Worm (Caenorhabditis elegans): ENCODE results near the gene Y57G11C.499.

The Y57G11C.499 gene

DNA sequence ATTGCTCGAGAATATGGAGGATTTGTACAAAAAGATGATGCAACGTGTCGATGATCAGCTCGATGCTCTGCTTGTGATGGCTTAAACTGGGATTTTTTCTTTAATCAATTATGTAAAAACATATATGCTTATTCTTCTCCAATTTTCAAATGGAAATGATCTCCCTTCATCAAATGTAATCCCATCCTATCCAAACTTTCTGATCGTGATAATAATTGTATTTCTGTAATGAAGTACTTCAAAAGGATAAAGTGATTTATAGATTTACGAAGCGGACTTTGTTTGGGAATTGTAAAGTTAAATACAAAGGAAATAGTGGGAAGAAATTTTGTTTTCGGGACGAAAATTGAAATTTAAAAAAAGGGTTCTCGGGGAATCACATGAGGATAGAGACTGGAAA, 35.8 kb upstream of the Y57G11C.499 start (continued):
- TF ChIP-seq snpc-1.1 (tag; optimal IDR thresholded peaks at IDR 0.05; ENCODE audit: insufficient read depth) (peak; percentile 31), ztf-18 (tag; optimal IDR thresholded peaks at IDR 0.05) (peak; percentile 6), ekl-4 (GFP tag; IDR thresholded peaks at IDR 0.05) (0 out of 2 replicates have a peak, but pooled peaks have one; percentile 26), C17E4.6 (GFP tag; IDR thresholded peaks at IDR 0.05) (no peak), B0035.1 (tag; optimal IDR thresholded peaks at IDR 0.05) (no peak), madf-6 (GFP tag; IDR thresholded peaks at IDR 0.05) (no peak), F22D6.2 (tag; optimal IDR thresholded peaks at IDR 0.05) (no peak), zfh-2 (GFP tag; conservative IDR thresholded peaks at IDR 0.05) (no peak), ztf-3 (GFP tag; optimal IDR thresholded peaks at IDR 0.05) (no peak), sea-2 (GFP tag; IDR thresholded peaks at IDR 0.05) (no peak)

DNA sequence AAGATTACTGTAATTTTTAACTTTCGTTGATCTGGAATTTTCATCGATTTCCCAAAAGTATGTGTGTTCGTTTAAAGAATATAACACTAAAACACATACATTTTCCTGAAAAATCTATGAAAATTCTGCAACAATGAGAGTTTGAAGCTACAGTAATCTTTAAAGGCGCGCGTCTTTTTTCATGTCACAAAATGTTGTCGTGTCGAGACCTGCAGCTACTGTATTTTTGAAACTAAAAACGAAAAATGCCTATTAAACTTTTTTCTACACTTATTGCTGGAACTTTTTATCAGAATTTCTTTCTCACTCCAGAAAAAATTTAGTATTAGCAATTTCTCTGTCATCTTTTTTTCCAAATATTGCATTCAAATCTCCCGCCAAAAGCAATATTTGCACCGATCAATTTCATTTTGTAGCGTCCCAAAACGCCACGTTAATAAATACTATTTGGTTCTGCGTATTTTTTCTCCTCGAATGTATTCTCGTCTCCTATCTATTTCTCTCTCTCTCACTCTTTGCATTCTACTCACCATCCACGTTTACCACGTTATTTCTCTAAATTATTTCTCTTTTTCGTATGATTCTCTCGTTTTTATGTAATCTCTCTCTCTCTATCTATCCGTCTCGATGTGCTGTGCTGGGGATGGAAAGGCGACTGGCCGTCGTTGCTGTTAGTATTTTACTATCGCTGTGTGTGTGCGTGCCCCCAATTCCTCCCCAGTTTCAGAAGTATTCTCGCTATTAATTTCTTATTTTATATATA, 31.8 kb upstream of the Y57G11C.499 start, which contains the start of gene melo-1:
Gene melo-1 (plus strand): TSS at position 658 of the 763 bp plus-strand sequence.
- TF ChIP-seq cebp-1 (GFP tag; IDR thresholded peaks at IDR 0.05) (no peak), cebp-1 (tag; optimal IDR thresholded peaks at IDR 0.05) (peak; percentile 64), hmg-20 (GFP tag; IDR thresholded peaks at IDR 0.05) (no peak), hsf-1 (GFP tag; IDR thresholded peaks at IDR 0.05) (no peak), lin-54 (GFP tag; optimal IDR thresholded peaks at IDR 0.05) (peak; percentile 23), lsl-1 (GFP tag; optimal IDR thresholded peaks at IDR 0.05) (peak; percentile 76), F37B4.10 (GFP tag; IDR thresholded peaks at IDR 0.05) (no peak), ceh-91 (GFP tag; IDR thresholded peaks at IDR 0.05) (no peak), ztf-3 (GFP tag; optimal IDR thresholded peaks at IDR 0.05) (no peak), snpc-4 (GFP tag; optimal IDR thresholded peaks at IDR 0.05) (no peak), snpc-4 (tag; optimal IDR thresholded peaks at IDR 0.05) (peak; percentile 8 to 67 (median 40)), lin-40 (tag; optimal IDR thresholded peaks at IDR 0.05) (peak; percentile 7), let-526 (GFP tag; IDR thresholded peaks at IDR 0.05) (no peak), pbrm-1 (GFP tag; IDR thresholded peaks at IDR 0.05) (peak; percentile 22; the same call in 1 of the 2 replicates), sdz-38 (tag; optimal IDR thresholded peaks at IDR 0.05) (no peak), ztf-18 (tag; optimal IDR thresholded peaks at IDR 0.05) (no peak), attf-6 (GFP tag; IDR thresholded peaks at IDR 0.05) (0 out of 2 replicates have a peak, but pooled peaks have one; percentile 14), F33H1.4 (GFP tag; IDR thresholded peaks at IDR 0.05) (peak; percentile 38; the same call in 1 of the 2 replicates), C06A6.2 (GFP tag; conservative IDR thresholded peaks at IDR 0.05) (no peak), cebp-2 (GFP tag; IDR thresholded peaks at IDR 0.05) (no peak), dox-1 (GFP tag; IDR thresholded peaks at IDR 0.05) (peak; percentile 39; the same call in 1 of the 2 replicates), nhr-80 (tag; optimal IDR thresholded peaks at IDR 0.05) (peak; percentile 29), let-607 (tag; optimal IDR thresholded peaks at IDR 0.05) (peak; percentile 76 to 80), attf-5 (GFP tag; optimal IDR thresholded peaks at IDR 0.05) (peak; percentile 46), hmg-1.2 (GFP tag; IDR thresholded peaks at IDR 0.05) (peak; percentile 94), B0336.3 (GFP tag; IDR thresholded peaks at IDR 0.05) (0 out of 2 replicates have a peak, but pooled peaks have one; percentile 18)

DNA sequence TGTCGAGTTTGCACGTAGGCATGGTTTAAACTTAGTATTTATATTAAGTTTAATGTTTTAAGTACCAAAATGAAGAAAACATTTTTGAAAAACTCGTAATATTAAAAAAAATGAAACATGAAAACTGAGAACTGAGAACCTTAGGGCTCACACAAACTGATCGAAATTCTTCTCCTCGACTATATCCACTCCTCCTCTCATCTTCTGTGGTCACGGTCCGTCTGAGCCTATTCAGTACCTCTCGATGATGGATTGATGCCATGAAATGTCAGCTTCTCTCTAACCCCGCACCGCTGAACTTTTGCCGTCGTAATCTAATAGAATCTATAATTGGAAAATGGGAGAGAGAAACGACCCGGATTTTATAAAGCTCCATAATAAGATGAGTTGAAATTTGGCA, 29.7 kb upstream of the Y57G11C.499 start, which contains the start of gene nlp-56:
Gene nlp-56 (minus strand): TSS at position 257 of the 400 bp plus-strand sequence.
- TF ChIP-seq tlf-1 (GFP tag; optimal IDR thresholded peaks at IDR 0.05): no peak
- no peak for TF ChIP-seq ama-1 (optimal IDR thresholded peaks at IDR 0.05)
- no peak for TF ChIP-seq ama-1 (GFP tag; optimal IDR thresholded peaks at IDR 0.05)
- no peak for TF ChIP-seq bed-1 (GFP tag; IDR thresholded peaks at IDR 0.05)
- no peak for TF ChIP-seq bed-2 (GFP tag; IDR thresholded peaks at IDR 0.05)

Measured in whole organism, young adult.